Fruit fly (Drosophila melanogaster): ENCODE measurements around the gene cyc.
A peak's percentile ranks its signal among the peaks of the same experiment; 100 is the strongest.

Gene cyc

dm6 chr3L:19790564-19790928 lies 25.2 kb downstream of the cyc start:
- TF ChIP-seq Optix (GFP tag; IDR thresholded peaks at IDR 0.05) (no peak), lola (GFP tag; optimal IDR thresholded peaks at IDR 0.05) (no peak), CG2199 (GFP tag; IDR thresholded peaks at IDR 0.05) (no peak), CG11504 (tag; optimal IDR thresholded peaks at IDR 0.05) (no peak), CG6813 (GFP tag; optimal IDR thresholded peaks at IDR 0.05) (no peak), CG9797 (GFP tag; optimal IDR thresholded peaks at IDR 0.05) (no peak), sd (tag; optimal IDR thresholded peaks at IDR 0.05) (peak; percentile 68), exex (tag; optimal IDR thresholded peaks at IDR 0.05) (peak; percentile 31), CG8478 (optimal IDR thresholded peaks at IDR 0.05) (no peak), hbn (GFP tag; IDR thresholded peaks at IDR 0.05; ENCODE audit: partially characterized antibody) (no peak), CG3726 (GFP tag; IDR thresholded peaks at IDR 0.05) (no peak), rib (GFP tag; IDR thresholded peaks at IDR 0.05) (no peak), Usf (GFP tag; optimal IDR thresholded peaks at IDR 0.05) (no peak), schlank (tag; optimal IDR thresholded peaks at IDR 0.05) (no peak), CG10462 (GFP tag; optimal IDR thresholded peaks at IDR 0.05) (no peak), CG1024 (GFP tag; IDR thresholded peaks at IDR 0.05) (no peak), zen2 (GFP tag; IDR thresholded peaks at IDR 0.05; ENCODE audit: partially characterized antibody) (no peak), CG12942 (GFP tag; optimal IDR thresholded peaks at IDR 0.05) (no peak)

dm6 chr3L:19787632-19788031 lies 28.1 kb downstream of the cyc start:
- TF ChIP-seq tup (GFP tag; optimal IDR thresholded peaks at IDR 0.05) = no peak
- no peak for TF ChIP-seq CG4820 (GFP tag; optimal IDR thresholded peaks at IDR 0.05)
- TF ChIP-seq sug (tag; optimal IDR thresholded peaks at IDR 0.05) = peak; percentile 70
- TF ChIP-seq mirr (GFP tag; optimal IDR thresholded peaks at IDR 0.05) = peak; percentile 40
- TF ChIP-seq danr (GFP tag; IDR thresholded peaks at IDR 0.05) = no peak
- TF ChIP-seq cg (GFP tag; optimal IDR thresholded peaks at IDR 0.05) = peak; percentile 52
- peak; percentile 71 for TF ChIP-seq Med (GFP tag)
- 0 out of 2 replicates have a peak, but pooled peaks have one; percentile 7 for TF ChIP-seq CG32532 (GFP tag; IDR thresholded peaks at IDR 0.05)
- TF ChIP-seq da (GFP tag; optimal IDR thresholded peaks at IDR 0.05) = no peak
- peak; percentile 84 for TF ChIP-seq grn (GFP tag; optimal IDR thresholded peaks at IDR 0.05)
- TF ChIP-seq Dad (GFP tag; optimal IDR thresholded peaks at IDR 0.05) = no peak
- TF ChIP-seq sd (tag; optimal IDR thresholded peaks at IDR 0.05) = no peak
- TF ChIP-seq B-H2 (GFP tag; optimal IDR thresholded peaks at IDR 0.05) = peak; percentile 13
- TF ChIP-seq CG2875 (GFP tag; optimal IDR thresholded peaks at IDR 0.05) = no peak
- TF ChIP-seq Antp (GFP tag; optimal IDR thresholded peaks at IDR 0.05) = no peak
- TF ChIP-seq Aef1 (GFP tag; IDR thresholded peaks at IDR 0.05) = no peak
- peak; percentile 30 for TF ChIP-seq CG15479 (GFP tag; optimal IDR thresholded peaks at IDR 0.05)
- peak; percentile 36; the same call in 1 of the 2 replicates for TF ChIP-seq rib (GFP tag; IDR thresholded peaks at IDR 0.05)
- peak; percentile 17 for TF ChIP-seq HmgZ (tag; optimal IDR thresholded peaks at IDR 0.05)
- TF ChIP-seq CG34376 (GFP tag; optimal IDR thresholded peaks at IDR 0.05) = peak; percentile 21
- TF ChIP-seq exex (tag; optimal IDR thresholded peaks at IDR 0.05) = peak; percentile 50
- TF ChIP-seq so (GFP tag; IDR thresholded peaks at IDR 0.05) = no peak
- TF ChIP-seq Rfx (GFP tag; IDR thresholded peaks at IDR 0.05) = peak; percentile 11; the same call in 1 of the 2 replicates
- peak; percentile 68 for TF ChIP-seq CG13894 (tag; optimal IDR thresholded peaks at IDR 0.05)
- TF ChIP-seq CG12769 (tag; optimal IDR thresholded peaks at IDR 0.05) = peak; percentile 18
- TF ChIP-seq CG10543 (GFP tag; optimal IDR thresholded peaks at IDR 0.05) = peak; percentile 46
